Fruit fly (Drosophila melanogaster) whole organism, embryonic: ENCODE data around the gene mxt.
A peak's percentile ranks its signal among the peaks of the same experiment; 100 is the strongest.

ENCODE experiments used
- Ada2b ChIP-seq: fragments of 200-800 bp; sonication (Bioruptor generic); IDR thresholded peaks from 2 replicates; pipeline ENCODE4 v1.3.6; 2022; ENCODE audit warnings: missing biosample characterization, missing genetic modification characterization
- Asciz ChIP-seq: fragments of 200-800 bp; sonication (Bioruptor generic); optimal IDR thresholded peaks from 2 replicates; lab custom pipeline; 2017; ENCODE audit warnings: missing biosample characterization, mild to moderate bottlenecking, missing genetic modification characterization, missing genetic modification reagents
- B-H1 ChIP-seq: fragments of 200-800 bp; sonication (Bioruptor generic); IDR thresholded peaks from 3 replicates; pipeline ENCODE4 v1.3.6; 2022; ENCODE audit warnings: missing biosample characterization, missing genetic modification characterization
- CG11085 ChIP-seq: fragments of 200-800 bp; sonication (Bioruptor generic); IDR thresholded peaks from 2 replicates; pipeline ENCODE4 v1.3.6; 2022; ENCODE audit warnings: missing biosample characterization, missing genetic modification characterization
- CG11456 ChIP-seq: fragments of 200-800 bp; sonication (Bioruptor generic); IDR thresholded peaks from 3 replicates; pipeline ENCODE4 v1.3.6; 2022; ENCODE audit warnings: missing biosample characterization, missing genetic modification characterization
- CG14965 ChIP-seq: fragments of 200-800 bp; sonication (Bioruptor generic); optimal IDR thresholded peaks from 2 replicates; lab custom pipeline; 2016; ENCODE audit warnings: missing biosample characterization, missing genetic modification characterization, borderline replicate concordance
- CG1792 ChIP-seq: fragments of 200-800 bp; sonication (Bioruptor generic); optimal IDR thresholded peaks from 2 replicates; lab custom pipeline; 2016; ENCODE audit warnings: missing biosample characterization, missing genetic modification characterization
- CG2678 ChIP-seq: fragments of 200-800 bp; sonication (Bioruptor generic); optimal IDR thresholded peaks from 3 replicates; lab custom pipeline; 2019; ENCODE audit warnings: missing biosample characterization, mild to moderate bottlenecking, missing genetic modification characterization, moderate library complexity
- CG2875 ChIP-seq: fragments of 200-800 bp; sonication (Bioruptor generic); optimal IDR thresholded peaks from 2 replicates; lab custom pipeline; 2017; ENCODE audit warnings: missing biosample characterization, mild to moderate bottlenecking, missing genetic modification characterization, missing genetic modification reagents
- CG3065 ChIP-seq: fragments of 200-800 bp; sonication (Bioruptor generic); optimal IDR thresholded peaks from 2 replicates; lab custom pipeline; 2016; ENCODE audit warnings: missing biosample characterization, missing genetic modification characterization
- CG4424 ChIP-seq: fragments of 200-800 bp; sonication (Bioruptor generic); optimal IDR thresholded peaks from 3 replicates; lab custom pipeline; 2016; ENCODE audit warnings: missing biosample characterization, missing genetic modification characterization
- CG5245 ChIP-seq: fragments of 200-800 bp; sonication (Bioruptor generic); optimal IDR thresholded peaks from 3 replicates; lab custom pipeline; 2016; ENCODE audit warnings: missing biosample characterization, missing genetic modification characterization
- CG6654 ChIP-seq: fragments of 200-800 bp; sonication (Bioruptor generic); optimal IDR thresholded peaks from 2 replicates; lab custom pipeline; 2017; ENCODE audit warnings: missing biosample characterization, mild to moderate bottlenecking, missing genetic modification characterization
- CG6813 ChIP-seq: fragments of 200-800 bp; sonication (Bioruptor generic); optimal IDR thresholded peaks from 2 replicates; lab custom pipeline; 2017; ENCODE audit warnings: missing biosample characterization, missing genetic modification characterization, mild to moderate bottlenecking, moderate library complexity, missing genetic modification reagents
- CG6854 ChIP-seq: fragments of 200-800 bp; sonication (Bioruptor generic); optimal IDR thresholded peaks from 3 replicates; lab custom pipeline; 2017; ENCODE audit warnings: missing biosample characterization, mild to moderate bottlenecking, missing genetic modification characterization
- CG7839 ChIP-seq: fragments of 200-800 bp; sonication (Bioruptor generic); optimal IDR thresholded peaks from 3 replicates; lab custom pipeline; 2018; ENCODE audit warnings: missing biosample characterization, mild to moderate bottlenecking, missing genetic modification characterization, moderate library complexity
- CG8944 ChIP-seq: fragments of 200-800 bp; sonication (Bioruptor generic); optimal IDR thresholded peaks from 3 replicates; lab custom pipeline; 2016; ENCODE audit warnings: missing biosample characterization, missing genetic modification characterization
- Dad ChIP-seq: fragments of 200-800 bp; sonication (Bioruptor generic); optimal IDR thresholded peaks from 3 replicates; lab custom pipeline; 2016; ENCODE audit warnings: missing biosample characterization, missing genetic modification characterization
- Dbx ChIP-seq: fragments of 200-800 bp; sonication (Bioruptor generic); IDR thresholded peaks from 3 replicates; pipeline ENCODE4 v1.3.6; 2022; ENCODE audit warnings: missing biosample characterization, missing genetic modification characterization
- Dll ChIP-seq: fragments of 200-800 bp; sonication (Bioruptor generic); IDR thresholded peaks from 4 replicates; pipeline ENCODE4 v1.3.6; 2022; ENCODE audit warnings: missing biosample characterization, missing genetic modification characterization; ENCODE audit not compliant: partially characterized antibody
- Drgx ChIP-seq: fragments of 200-800 bp; sonication (Bioruptor generic); IDR thresholded peaks from 2 replicates; pipeline ENCODE4 v1.3.6; 2022; ENCODE audit warnings: missing biosample characterization, missing genetic modification characterization
- H15 ChIP-seq: fragments of 200-800 bp; sonication (Bioruptor generic); IDR thresholded peaks from 3 replicates; pipeline ENCODE4 v1.3.6; 2022; ENCODE audit warnings: missing biosample characterization, missing genetic modification characterization
- Hand ChIP-seq: fragments of 200-800 bp; sonication (Bioruptor generic); optimal IDR thresholded peaks from 2 replicates; lab custom pipeline; 2017; ENCODE audit warnings: mild to moderate bottlenecking, missing biosample characterization, missing genetic modification reagents, missing genetic modification characterization
- Hey ChIP-seq: fragments of 200-800 bp; sonication (Bioruptor generic); optimal IDR thresholded peaks from 3 replicates; lab custom pipeline; 2018; ENCODE audit warnings: missing biosample characterization, mild to moderate bottlenecking, missing genetic modification characterization
- Hmr ChIP-seq: fragments of 200-800 bp; sonication (Bioruptor generic); optimal IDR thresholded peaks from 3 replicates; lab custom pipeline; 2017; ENCODE audit warnings: mild to moderate bottlenecking, missing biosample characterization, missing genetic modification reagents, missing genetic modification characterization
- Jarid2 ChIP-seq: fragments of 200-800 bp; sonication (Bioruptor generic); optimal IDR thresholded peaks from 3 replicates; lab custom pipeline; 2017; ENCODE audit warnings: mild to moderate bottlenecking, missing biosample characterization, missing genetic modification reagents, missing genetic modification characterization
- Kr ChIP-seq: fragments of 200-800 bp; sonication (Bioruptor generic); optimal IDR thresholded peaks from 2 replicates; lab custom pipeline; 2017; ENCODE audit warnings: missing biosample characterization, mild to moderate bottlenecking, missing genetic modification characterization
- NFAT ChIP-seq: fragments of 200-800 bp; sonication (Bioruptor generic); IDR thresholded peaks from 2 replicates; pipeline ENCODE4 v1.3.6; 2022; ENCODE audit warnings: missing biosample characterization, missing genetic modification characterization
- Ravus ChIP-seq: fragments of 200-800 bp; sonication (Bioruptor generic); IDR thresholded peaks from 2 replicates; pipeline ENCODE4 v1.3.6; 2022; ENCODE audit warnings: missing biosample characterization, missing genetic modification characterization
- Side ChIP-seq: fragments of 200-800 bp; sonication (Bioruptor generic); optimal IDR thresholded peaks from 2 replicates; lab custom pipeline; 2016; ENCODE audit warnings: missing biosample characterization, missing genetic modification characterization
- bbx ChIP-seq: fragments of 200-800 bp; sonication (Bioruptor generic); IDR thresholded peaks from 2 replicates; pipeline ENCODE4 v1.3.6; 2022; ENCODE audit warnings: missing biosample characterization, missing genetic modification characterization; ENCODE audit not compliant: partially characterized antibody
- bcd ChIP-seq: fragments of 200-800 bp; sonication (Bioruptor generic); optimal IDR thresholded peaks from 2 replicates; lab custom pipeline; 2017; ENCODE audit warnings: missing biosample characterization, mild to moderate bottlenecking, missing genetic modification characterization
- bigmax ChIP-seq: fragments of 200-800 bp; sonication (Bioruptor generic); optimal IDR thresholded peaks from 2 replicates; lab custom pipeline; 2018; ENCODE audit warnings: missing biosample characterization, mild to moderate bottlenecking, missing genetic modification characterization
- crc ChIP-seq: fragments of 200-800 bp; sonication (Bioruptor generic); optimal IDR thresholded peaks from 2 replicates; lab custom pipeline; 2016; ENCODE audit warnings: missing biosample characterization, missing genetic modification characterization
- crp ChIP-seq, 2 experiments: fragments of 200-800 bp; sonication (Bioruptor generic); optimal IDR thresholded peaks; 2 replicates in 1 of 2; 3 replicates in 1 of 2; lab custom pipeline; 2017; ENCODE audit warnings: missing biosample characterization in 2 of 2, missing genetic modification characterization in 2 of 2, mild to moderate bottlenecking in 1 of 2, moderate library complexity in 1 of 2
- da ChIP-seq: fragments of 200-800 bp; sonication (Bioruptor generic); optimal IDR thresholded peaks from 2 replicates; lab custom pipeline; 2016; ENCODE audit warnings: missing biosample characterization, missing genetic modification characterization
- eve ChIP-seq, 2 experiments: fragments of >200 bp; optimal IDR thresholded peaks; 2 replicates each; lab custom pipeline; 2017; ENCODE audit warnings: missing biosample characterization in 2 of 2, missing genetic modification characterization in 2 of 2
- ftz-f1 ChIP-seq: fragments of 200-800 bp; sonication (Bioruptor generic); optimal IDR thresholded peaks from 2 replicates; lab custom pipeline; 2016; ENCODE audit warnings: missing biosample characterization, missing genetic modification characterization
- hbn ChIP-seq: fragments of 200-800 bp; sonication (Bioruptor generic); IDR thresholded peaks from 2 replicates; pipeline ENCODE4 v1.3.6; 2022; ENCODE audit warnings: missing biosample characterization, missing genetic modification characterization; ENCODE audit not compliant: partially characterized antibody
- kah ChIP-seq: fragments of 200-800 bp; sonication (Bioruptor generic); optimal IDR thresholded peaks from 2 replicates; lab custom pipeline; 2018; ENCODE audit warnings: missing biosample characterization, mild to moderate bottlenecking, missing genetic modification characterization
- kni ChIP-seq: fragments of 200-800 bp; sonication (Bioruptor generic); optimal IDR thresholded peaks from 3 replicates; lab custom pipeline; 2017; ENCODE audit warnings: mild to moderate bottlenecking, missing biosample characterization, missing genetic modification reagents, missing genetic modification characterization
- nmo ChIP-seq: fragments of 200-800 bp; sonication (Bioruptor generic); optimal IDR thresholded peaks from 2 replicates; lab custom pipeline; 2018; ENCODE audit warnings: missing biosample characterization, mild to moderate bottlenecking, missing genetic modification characterization, moderate library complexity
- nom ChIP-seq: fragments of 200-800 bp; sonication (Bioruptor generic); optimal IDR thresholded peaks from 2 replicates; lab custom pipeline; 2017; ENCODE audit warnings: missing biosample characterization, missing genetic modification characterization, mild to moderate bottlenecking, moderate library complexity, missing genetic modification reagents
- p53 ChIP-seq: fragments of 200-800 bp; sonication (Bioruptor generic); optimal IDR thresholded peaks from 2 replicates; lab custom pipeline; 2016; ENCODE audit warnings: missing biosample characterization, missing genetic modification characterization
- pita ChIP-seq: fragments of 200-800 bp; sonication (Bioruptor generic); optimal IDR thresholded peaks from 2 replicates; lab custom pipeline; 2017; ENCODE audit warnings: missing biosample characterization, mild to moderate bottlenecking, missing genetic modification characterization
- sens ChIP-seq: fragments of 200-800 bp; sonication (Bioruptor generic); peaks from one replicate; lab custom pipeline; 2016; ENCODE audit warnings: missing biosample characterization, missing genetic modification characterization
- shn ChIP-seq: fragments of 200-800 bp; sonication (Bioruptor generic); optimal IDR thresholded peaks from 3 replicates; lab custom pipeline; 2016; ENCODE audit warnings: missing biosample characterization, missing genetic modification characterization
- sisA ChIP-seq: fragments of 200-800 bp; sonication (Bioruptor generic); IDR thresholded peaks from 2 replicates; pipeline ENCODE4 v1.3.6; 2022; ENCODE audit warnings: missing biosample characterization, missing genetic modification characterization
- slou ChIP-seq: fragments of 200-800 bp; sonication (Bioruptor generic); optimal IDR thresholded peaks from 3 replicates; lab custom pipeline; 2016; ENCODE audit warnings: missing biosample characterization, missing genetic modification characterization
- so ChIP-seq: fragments of 200-800 bp; sonication (Bioruptor generic); IDR thresholded peaks from 3 replicates; pipeline ENCODE4 v1.3.6; 2022; ENCODE audit warnings: missing biosample characterization, missing genetic modification characterization
- usp ChIP-seq: fragments of >200 bp; optimal IDR thresholded peaks from 2 replicates; lab custom pipeline; 2017; ENCODE audit warnings: missing biosample characterization, missing genetic modification characterization

mxt gene

dm6 chr2L:4861503-4861902 lies 14.4 kb upstream of the mxt start:
- TF ChIP-seq Hand (GFP tag; lab: Kevin White, UChicago) = no peak
- TF ChIP-seq hbn (GFP tag; lab: Robert Waterston, UW) = no peak
- TF ChIP-seq CG6813 (GFP tag; lab: Kevin White, UChicago) = peak; percentile 8
- TF ChIP-seq sens (GFP tag; lab: Kevin White, UChicago) = no peak
- TF ChIP-seq NFAT (GFP tag; lab: Robert Waterston, UW) = peak; percentile 49; the same call in 1 of the 2 replicates
- TF ChIP-seq CG3065 (GFP tag; lab: Kevin White, UChicago) = no peak
- TF ChIP-seq CG4424 (GFP tag; lab: Kevin White, UChicago) = peak; percentile 22
- TF ChIP-seq da (GFP tag; lab: Kevin White, UChicago) = no peak
- no peak for TF ChIP-seq Side (GFP tag; lab: Kevin White, UChicago)
- no peak for TF ChIP-seq Kr (GFP tag; lab: Kevin White, UChicago)
- peak; percentile 41; the same call in 2 of the 3 replicates for TF ChIP-seq B-H1 (GFP tag; lab: Robert Waterston, UW)
- TF ChIP-seq bbx (GFP tag; lab: Robert Waterston, UW) = no peak
- no peak for TF ChIP-seq ftz-f1 (GFP tag; lab: Kevin White, UChicago)
- TF ChIP-seq p53 (GFP tag; lab: Kevin White, UChicago) = no peak
- no peak for TF ChIP-seq crc (GFP tag; lab: Kevin White, UChicago)
- TF ChIP-seq usp (GFP tag; lab: Kevin White, UChicago) = no peak
- TF ChIP-seq Ada2b (GFP tag; lab: Robert Waterston, UW) = peak; percentile 39; the same call in 1 of the 2 replicates
- peak; percentile 58 for TF ChIP-seq sisA (GFP tag; lab: Robert Waterston, UW)
- TF ChIP-seq Hey (tag; lab: Kevin White, UChicago) = no peak
- TF ChIP-seq nmo = no peak
- TF ChIP-seq Jarid2 (GFP tag; lab: Kevin White, UChicago) = no peak
- TF ChIP-seq bcd (GFP tag; lab: Kevin White, UChicago) = peak; percentile 11
- no peak for TF ChIP-seq shn (GFP tag; lab: Kevin White, UChicago)
- TF ChIP-seq so (GFP tag; lab: Robert Waterston, UW) = no peak
- no peak for TF ChIP-seq Dad (GFP tag; lab: Kevin White, UChicago)
- no peak for TF ChIP-seq CG5245
- TF ChIP-seq CG7839 (tag; lab: Kevin White, UChicago) = peak; percentile 36
- TF ChIP-seq Asciz (GFP tag; lab: Kevin White, UChicago) = no peak
- TF ChIP-seq CG14965 (GFP tag; lab: Kevin White, UChicago) = no peak
- no peak for TF ChIP-seq CG11456
- TF ChIP-seq CG2678 (tag; lab: Kevin White, UChicago) = peak; percentile 70
- TF ChIP-seq CG11085 (GFP tag; lab: Robert Waterston, UW) = no peak
- no peak for TF ChIP-seq slou (GFP tag; lab: Kevin White, UChicago)
- TF ChIP-seq Hmr (GFP tag; lab: Kevin White, UChicago) = peak; percentile 23
- TF ChIP-seq bigmax (GFP tag; lab: Kevin White, UChicago) = no peak
- 0 out of 3 replicates have a peak, but pooled peaks have one; percentile 27 for TF ChIP-seq Dbx (GFP tag; lab: Robert Waterston, UW)
- TF ChIP-seq CG6654 (GFP tag; lab: Kevin White, UChicago) = no peak
- TF ChIP-seq crp (GFP tag; optimal IDR thresholded peaks at IDR 0.05; lab: Kevin White, UChicago) = no peak
- TF ChIP-seq Ravus (GFP tag; lab: Robert Waterston, UW) = no peak
- TF ChIP-seq kah (GFP tag; lab: Kevin White, UChicago) = no peak
- peak; percentile 67; the same call in 2 of the 3 replicates for TF ChIP-seq H15 (GFP tag; lab: Robert Waterston, UW)
- TF ChIP-seq CG6854 (GFP tag; lab: Kevin White, UChicago) = no peak
- TF ChIP-seq eve (GFP tag; optimal IDR thresholded peaks at IDR 0.05; lab: Kevin White, UChicago) = no peak
- TF ChIP-seq pita (GFP tag; lab: Kevin White, UChicago) = no peak
- TF ChIP-seq CG8944 = no peak
- no peak for TF ChIP-seq CG1792 (GFP tag; lab: Kevin White, UChicago)
- no peak for TF ChIP-seq Dll (GFP tag; lab: Robert Waterston, UW)
- TF ChIP-seq CG2875 (GFP tag; lab: Kevin White, UChicago) = no peak
- no peak for TF ChIP-seq kni
- peak; percentile 38; the same call in 1 of the 2 replicates for TF ChIP-seq Drgx (GFP tag; lab: Robert Waterston, UW)
- no peak for TF ChIP-seq nom
